Fruit fly (Drosophila melanogaster): Measurements from ENCODE around the gene CG17195.

CG17195 gene

DNA sequence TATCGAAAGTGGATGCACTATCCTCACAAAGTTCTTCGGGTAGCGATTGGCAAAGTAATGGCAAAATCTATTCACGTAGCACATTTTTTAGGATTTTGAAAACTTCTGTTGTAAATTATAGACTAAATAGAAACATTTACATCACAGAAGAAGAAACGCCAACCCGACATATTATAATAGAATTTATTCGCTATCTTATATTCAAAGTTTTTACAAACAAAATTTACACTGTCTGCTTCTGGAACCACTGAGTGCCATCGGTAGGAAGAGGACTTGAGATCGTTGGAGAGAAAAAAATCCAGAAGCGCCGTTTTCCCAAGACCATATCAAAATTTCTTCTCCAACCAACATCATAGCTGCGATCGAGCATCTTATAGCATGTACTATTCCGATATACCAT is at the start of gene CG17195:
TSS of gene CG17195 (minus strand) at position 101 of the 400 bp plus-strand sequence.
- TF ChIP-seq dmrt93B (GFP tag; optimal IDR thresholded peaks at IDR 0.05) (no peak), HLH106 (tag; optimal IDR thresholded peaks at IDR 0.05) (no peak), CG32264 (GFP tag; optimal IDR thresholded peaks at IDR 0.05) (no peak), lola (GFP tag; optimal IDR thresholded peaks at IDR 0.05) (no peak), foxo (GFP tag; optimal IDR thresholded peaks at IDR 0.05) (no peak), sage (GFP tag; optimal IDR thresholded peaks at IDR 0.05) (no peak), sv (GFP tag; optimal IDR thresholded peaks at IDR 0.05) (no peak), dl (GFP tag; optimal IDR thresholded peaks at IDR 0.05; ENCODE audit: insufficient read depth in 1 of 2, partially characterized antibody in 2 of 2) (no peak), fru (GFP tag; optimal IDR thresholded peaks at IDR 0.05) (no peak)

DNA sequence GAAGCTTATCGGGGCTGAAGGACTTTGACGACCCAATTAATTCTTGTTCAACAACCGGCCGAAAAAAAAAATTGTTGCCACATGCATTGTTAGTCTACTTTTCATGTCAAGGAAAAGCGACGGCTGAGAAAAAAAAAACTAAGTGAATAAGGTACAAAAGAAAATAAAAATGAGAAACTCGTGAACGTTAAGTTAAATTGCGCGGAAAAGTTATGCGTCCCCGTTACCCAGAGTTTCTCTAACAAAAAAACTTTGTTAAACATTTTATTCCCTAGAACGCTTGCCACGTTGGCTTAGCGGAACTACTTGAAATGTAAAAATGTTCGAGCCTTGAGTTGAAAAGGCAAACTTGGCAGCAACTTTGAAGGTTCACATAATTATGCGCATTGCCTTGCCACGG is 38.2 kb upstream of the CG17195 start, which contains the start of gene CG14354:
TSS of gene CG14354 (plus strand) at position 301 of the 400 bp plus-strand sequence.
- TF ChIP-seq Hr78 (GFP tag; optimal IDR thresholded peaks at IDR 0.05) (no peak), CG9705 (GFP tag; optimal IDR thresholded peaks at IDR 0.05) (no peak), Myc (optimal IDR thresholded peaks at IDR 0.05) (no peak), Dif (GFP tag; optimal IDR thresholded peaks at IDR 0.05; ENCODE audit: partially characterized antibody) (no peak), Sp1 (GFP tag; optimal IDR thresholded peaks at IDR 0.05) (no peak), woc (GFP tag; optimal IDR thresholded peaks at IDR 0.05) (no peak), sage (GFP tag; optimal IDR thresholded peaks at IDR 0.05) (no peak), sv (GFP tag; optimal IDR thresholded peaks at IDR 0.05) (no peak), dmrt93B (GFP tag; optimal IDR thresholded peaks at IDR 0.05) (no peak), OdsH (GFP tag; optimal IDR thresholded peaks at IDR 0.05) (no peak), Hr83 (GFP tag; optimal IDR thresholded peaks at IDR 0.05; ENCODE audit: poor library complexity, severe bottlenecking) (no peak), rgr (GFP tag; optimal IDR thresholded peaks at IDR 0.05) (no peak), N (GFP tag; optimal IDR thresholded peaks at IDR 0.05) (no peak), brk (GFP tag; optimal IDR thresholded peaks at IDR 0.05) (no peak), CG32264 (GFP tag; optimal IDR thresholded peaks at IDR 0.05) (no peak), pan (optimal IDR thresholded peaks at IDR 0.05) (no peak), Hnf4 (GFP tag; optimal IDR thresholded peaks at IDR 0.05) (no peak), Vsx2 (GFP tag; optimal IDR thresholded peaks at IDR 0.05; ENCODE audit: partially characterized antibody) (no peak), fru (GFP tag; optimal IDR thresholded peaks at IDR 0.05) (no peak), h (GFP tag; optimal IDR thresholded peaks at IDR 0.05) (no peak)

DNA sequence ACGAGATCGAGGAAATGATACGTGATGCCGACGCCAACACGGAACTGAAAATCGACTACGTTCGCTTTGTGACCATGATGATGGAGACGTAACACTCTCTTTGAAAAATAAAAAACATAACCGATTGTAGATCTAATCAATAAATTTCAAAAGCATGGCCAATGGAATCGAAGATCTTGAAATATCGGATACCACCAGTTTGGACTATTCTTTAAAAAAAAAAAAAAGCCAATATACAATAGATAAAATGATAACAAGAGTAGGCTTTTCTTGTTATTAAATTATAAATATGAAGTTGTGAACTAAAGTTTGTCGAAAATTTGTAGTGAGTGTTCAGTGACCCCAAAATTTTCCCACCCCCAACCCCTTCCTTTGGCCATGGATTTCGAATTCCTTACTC is 34.6 kb upstream of the CG17195 start, which contains the start of the genes Acam and CG17770:
TSS of gene Acam (plus strand) at position 301 of the 400 bp plus-strand sequence.
TSS of gene CG17770 (plus strand) at position 301 of the 400 bp plus-strand sequence.
- TF ChIP-seq CrebA (GFP tag; optimal IDR thresholded peaks at IDR 0.05; ENCODE audit: borderline replicate concordance) (no peak), Rel (GFP tag; optimal IDR thresholded peaks at IDR 0.05) (no peak), Rel (tag; optimal IDR thresholded peaks at IDR 0.05) (no peak)

DNA sequence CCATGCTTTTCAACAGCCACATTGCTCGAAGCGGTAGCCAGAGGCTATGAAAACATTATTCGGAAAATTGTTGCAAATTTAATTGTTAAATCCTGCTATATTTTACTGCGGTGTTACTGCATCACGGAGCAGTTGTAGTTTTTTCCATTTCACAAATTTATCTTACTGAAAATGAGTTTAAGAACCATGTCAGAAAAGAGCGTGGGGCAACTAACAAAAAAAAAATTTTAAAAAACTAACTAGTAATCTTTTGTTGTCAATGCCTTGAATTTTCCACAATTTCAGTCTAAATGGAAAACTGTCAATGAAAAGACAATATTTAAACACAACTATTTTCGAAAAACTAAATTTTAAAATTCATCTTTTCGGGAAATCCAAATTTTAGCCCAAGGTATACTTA is 33.8 kb upstream of the CG17195 start, which contains the start of gene CG5024:
TSS of gene CG5024 (plus strand) at position 301 of the 400 bp plus-strand sequence.
- TF ChIP-seq Sp1 (GFP tag; optimal IDR thresholded peaks at IDR 0.05) = no peak
- no peak for TF ChIP-seq h (GFP tag; optimal IDR thresholded peaks at IDR 0.05)
- TF ChIP-seq ey (GFP tag; optimal IDR thresholded peaks at IDR 0.05) = no peak
- TF ChIP-seq woc (GFP tag; optimal IDR thresholded peaks at IDR 0.05) = no peak

DNA sequence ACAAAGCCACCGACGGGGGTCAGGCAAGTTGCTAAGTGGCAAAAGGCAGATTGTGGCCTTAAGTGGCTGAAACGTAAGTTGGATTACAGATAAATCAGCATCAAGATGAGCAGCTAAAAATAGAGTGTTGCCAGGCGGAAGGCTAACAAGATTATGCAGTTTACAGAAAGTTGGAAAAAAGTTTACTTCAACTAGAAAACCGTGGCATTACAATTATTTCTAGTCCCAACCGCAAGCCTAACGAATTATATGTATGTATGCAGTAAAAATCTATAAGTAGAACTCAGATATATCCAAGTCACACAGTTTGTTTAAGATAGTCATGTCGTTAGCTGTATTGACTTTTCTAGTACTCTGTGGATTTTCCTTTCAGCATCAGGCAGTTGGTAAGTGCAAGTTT is 29.1 kb upstream of the CG17195 start, which contains the start of gene BG642167:
TSS of gene BG642167 (plus strand) at position 301 of the 400 bp plus-strand sequence.
- TF ChIP-seq h (GFP tag; optimal IDR thresholded peaks at IDR 0.05) = no peak

DNA sequence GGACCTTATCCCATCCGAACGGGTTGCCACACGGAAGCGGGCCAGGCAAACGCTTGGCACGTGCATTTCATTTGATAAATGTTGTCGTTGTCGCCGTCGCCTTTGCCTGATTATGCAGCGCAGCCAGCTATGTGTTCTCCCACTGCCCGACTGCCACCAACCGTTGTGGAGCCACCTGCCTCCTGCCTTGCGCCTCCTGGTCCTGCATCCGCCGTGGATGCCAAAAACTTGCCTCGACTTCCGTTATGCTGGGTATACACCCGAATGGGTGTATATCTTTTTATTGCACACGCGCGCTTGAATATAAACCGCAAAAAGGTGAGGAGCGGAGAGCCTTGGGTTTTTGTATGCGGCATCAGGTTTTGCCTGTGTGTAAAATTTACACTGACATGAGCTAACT is 14.8 kb upstream of the CG17195 start:
- TF ChIP-seq sage (GFP tag; optimal IDR thresholded peaks at IDR 0.05) = no peak
- TF ChIP-seq Hr78 (GFP tag; optimal IDR thresholded peaks at IDR 0.05) = no peak
- TF ChIP-seq dmrt93B (GFP tag; optimal IDR thresholded peaks at IDR 0.05) = no peak
- no peak for TF ChIP-seq ey (GFP tag; optimal IDR thresholded peaks at IDR 0.05)
- no peak for TF ChIP-seq tai (GFP tag; optimal IDR thresholded peaks at IDR 0.05)
- no peak for TF ChIP-seq Mio (GFP tag; optimal IDR thresholded peaks at IDR 0.05)
- no peak for TF ChIP-seq br (GFP tag; optimal IDR thresholded peaks at IDR 0.05)
- TF ChIP-seq jim (GFP tag; optimal IDR thresholded peaks at IDR 0.05) = no peak
- TF ChIP-seq pan (optimal IDR thresholded peaks at IDR 0.05) = no peak
- no peak for TF ChIP-seq HLH106 (tag; optimal IDR thresholded peaks at IDR 0.05)
- TF ChIP-seq Sp1 (GFP tag; optimal IDR thresholded peaks at IDR 0.05) = no peak
- TF ChIP-seq Vsx2 (GFP tag; optimal IDR thresholded peaks at IDR 0.05; ENCODE audit: partially characterized antibody) = no peak
- no peak for TF ChIP-seq h (GFP tag; optimal IDR thresholded peaks at IDR 0.05)
- no peak for TF ChIP-seq Dfd (GFP tag; optimal IDR thresholded peaks at IDR 0.05)
- TF ChIP-seq fru (GFP tag; optimal IDR thresholded peaks at IDR 0.05) = no peak
- no peak for TF ChIP-seq Hnf4 (GFP tag; optimal IDR thresholded peaks at IDR 0.05)
